Worm (Caenorhabditis elegans) whole organism, late embryonic: ENCODE data around the gene clec-48.

ENCODE experiments used
- C38D4.7 ChIP-seq: fragments of 200-800 bp; sonication (Bioruptor generic); optimal IDR thresholded peaks from 2 replicates; lab custom pipeline; 2018; ENCODE audit warnings: mild to moderate bottlenecking, missing genetic modification characterization, moderate library complexity, missing compliant biosample characterization
- F13H6.1 ChIP-seq: sonication (generic microtip); optimal IDR thresholded peaks from 2 replicates; lab custom pipeline; 2016; ENCODE audit warnings: missing genetic modification characterization, missing compliant biosample characterization
- K02D7.2 ChIP-seq: sonication (generic microtip); optimal IDR thresholded peaks from 2 replicates; lab custom pipeline; 2017; ENCODE audit warnings: mild to moderate bottlenecking, missing genetic modification characterization, missing compliant biosample characterization
- Y22D7AL.16 ChIP-seq: sonication (generic microtip); optimal IDR thresholded peaks from 2 replicates; lab custom pipeline; 2016; ENCODE audit warnings: missing genetic modification characterization, missing compliant biosample characterization
- ceh-18 ChIP-seq: sonication (generic microtip); optimal IDR thresholded peaks from 2 replicates; lab custom pipeline; 2016; ENCODE audit warnings: missing genetic modification characterization, missing compliant biosample characterization
- ceh-19 ChIP-seq: fragments of 200-800 bp; sonication (Bioruptor generic); optimal IDR thresholded peaks from 2 replicates; lab custom pipeline; 2018; ENCODE audit warnings: mild to moderate bottlenecking, missing genetic modification characterization, missing compliant biosample characterization
- ceh-22 ChIP-seq: sonication (generic microtip); optimal IDR thresholded peaks from 2 replicates; lab custom pipeline; 2017; ENCODE audit warnings: missing biosample characterization, missing genetic modification characterization
- ceh-24 ChIP-seq: sonication (generic microtip); optimal IDR thresholded peaks from 2 replicates; lab custom pipeline; 2016; ENCODE audit warnings: mild to moderate bottlenecking, missing genetic modification characterization, missing compliant biosample characterization
- che-1 ChIP-seq: sonication (generic microtip); optimal IDR thresholded peaks from 2 replicates; lab custom pipeline; 2016; ENCODE audit warnings: mild to moderate bottlenecking, missing genetic modification characterization, missing compliant biosample characterization
- dmd-4 ChIP-seq: sonication (generic microtip); optimal IDR thresholded peaks from 2 replicates; lab custom pipeline; 2016; ENCODE audit warnings: borderline replicate concordance, missing genetic modification characterization, missing compliant biosample characterization
- dve-1 ChIP-seq: sonication (generic microtip); optimal IDR thresholded peaks from 2 replicates; lab custom pipeline; 2017; ENCODE audit warnings: antibody characterized with exemption, mild to moderate bottlenecking, missing genetic modification characterization, missing compliant biosample characterization
- elt-4 ChIP-seq: sonication (generic microtip); optimal IDR thresholded peaks from 2 replicates; lab custom pipeline; 2016; ENCODE audit warnings: missing genetic modification characterization, missing compliant biosample characterization
- eyg-1 ChIP-seq: sonication (generic microtip); optimal IDR thresholded peaks from 2 replicates; lab custom pipeline; 2016; ENCODE audit warnings: missing genotype, missing genetic modification characterization, missing compliant biosample characterization
- fkh-6 ChIP-seq: sonication (generic microtip); optimal IDR thresholded peaks from 2 replicates; lab custom pipeline; 2016; ENCODE audit warnings: missing genetic modification characterization, missing compliant biosample characterization
- hlh-15 ChIP-seq: sonication (generic microtip); optimal IDR thresholded peaks from 2 replicates; lab custom pipeline; 2016; ENCODE audit warnings: missing genetic modification characterization, missing compliant biosample characterization
- hlh-30 ChIP-seq: sonication (generic microtip); optimal IDR thresholded peaks from 2 replicates; lab custom pipeline; 2017; ENCODE audit warnings: antibody characterized with exemption, missing genetic modification characterization, missing compliant biosample characterization; ENCODE audit not compliant: insufficient read depth
- hlh-6 ChIP-seq: sonication (generic microtip); optimal IDR thresholded peaks from 2 replicates; lab custom pipeline; 2016; ENCODE audit warnings: missing genotype, missing genetic modification characterization, missing compliant biosample characterization
- hlh-8 ChIP-seq: sonication (generic microtip); optimal IDR thresholded peaks from 2 replicates; lab custom pipeline; 2016; ENCODE audit warnings: missing genotype, missing genetic modification characterization, missing compliant biosample characterization
- lim-6 ChIP-seq: sonication (generic microtip); optimal IDR thresholded peaks from 2 replicates; lab custom pipeline; 2016; ENCODE audit warnings: missing genetic modification characterization, missing compliant biosample characterization
- lin-11 ChIP-seq: fragments of 200-800 bp; sonication (Bioruptor generic); optimal IDR thresholded peaks from 2 replicates; lab custom pipeline; 2018; ENCODE audit warnings: mild to moderate bottlenecking, missing genetic modification characterization, missing compliant biosample characterization
- mec-3 ChIP-seq: sonication (generic microtip); optimal IDR thresholded peaks from 2 replicates; lab custom pipeline; 2016; ENCODE audit warnings: borderline replicate concordance, missing genetic modification characterization, missing compliant biosample characterization
- nhr-11 ChIP-seq: fragments of 150-350 bp; optimal IDR thresholded peaks from 2 replicates; lab custom pipeline; 2014; ENCODE audit warnings: missing biosample characterization, missing genetic modification characterization
- npax-4 ChIP-seq: sonication (generic microtip); optimal IDR thresholded peaks from 2 replicates; lab custom pipeline; 2016; ENCODE audit warnings: missing genetic modification characterization, missing compliant biosample characterization
- odd-2 ChIP-seq: sonication (generic microtip); optimal IDR thresholded peaks from 2 replicates; lab custom pipeline; 2017; ENCODE audit warnings: antibody characterized with exemption, mild to moderate bottlenecking, missing genetic modification characterization, missing compliant biosample characterization
- pag-3 ChIP-seq: sonication (generic microtip); optimal IDR thresholded peaks from 2 replicates; lab custom pipeline; 2016; ENCODE audit warnings: missing compliant biosample characterization, missing genetic modification characterization, borderline replicate concordance
- pax-1 ChIP-seq: fragments of 150-350 bp; optimal IDR thresholded peaks from 2 replicates; lab custom pipeline; 2014; ENCODE audit warnings: missing biosample characterization, missing genetic modification characterization
- pha-2 ChIP-seq: sonication (generic microtip); optimal IDR thresholded peaks from 2 replicates; lab custom pipeline; 2017; ENCODE audit warnings: mild to moderate bottlenecking, missing genetic modification characterization, missing compliant biosample characterization
- pros-1 ChIP-seq: fragments of 150-350 bp; optimal IDR thresholded peaks from 2 replicates; lab custom pipeline; 2014; ENCODE audit warnings: missing biosample characterization, missing genetic modification reagents, missing genetic modification characterization
- rnt-1 ChIP-seq: sonication (generic microtip); optimal IDR thresholded peaks from 2 replicates; lab custom pipeline; 2016; ENCODE audit warnings: missing genetic modification characterization, missing compliant biosample characterization
- sox-2 ChIP-seq: fragments of 200-800 bp; sonication (Bioruptor generic); IDR thresholded peaks from 2 replicates; pipeline ENCODE4 v1.3.6; 2022; ENCODE audit warnings: missing genetic modification reagents, missing genetic modification characterization, missing compliant biosample characterization
- tbx-2 ChIP-seq: sonication (generic microtip); optimal IDR thresholded peaks from 2 replicates; lab custom pipeline; 2016; ENCODE audit warnings: missing genetic modification characterization, missing compliant biosample characterization
- ttx-3 ChIP-seq: sonication (generic microtip); optimal IDR thresholded peaks from 2 replicates; lab custom pipeline; 2016; ENCODE audit warnings: missing genetic modification reagents, missing genetic modification characterization, missing compliant biosample characterization
- unc-3 ChIP-seq, 2 experiments: fragments of 200-800 bp in 1 of 2; sonication (Bioruptor generic) in 1 of 2; sonication (generic microtip) in 1 of 2; conservative IDR thresholded peaks in 1 of 2; optimal IDR thresholded peaks in 1 of 2; 2 replicates each; pipeline versions ENCODE4 v1.3.6 to Lab custom; 2016 to 2022; ENCODE audit warnings: missing compliant biosample characterization in 2 of 2, missing genetic modification characterization in 2 of 2, missing genetic modification reagents in 1 of 2
- unc-55 ChIP-seq: sonication (generic microtip); optimal IDR thresholded peaks from 2 replicates; lab custom pipeline; 2017; ENCODE audit warnings: missing biosample characterization, missing genetic modification reagents, missing genetic modification characterization

Gene clec-48

ce11 chrV:18133177-18133576 is 24.6 kb upstream of the clec-48 start, which contains the start of gene Y37H2A.18:
TSS of gene Y37H2A.18 (minus strand) at chrV:18133277.
- TF ChIP-seq nhr-11 (tag; lab: Kevin White, UChicago) (no peak), tbx-2 (tag; lab: Kevin White, UChicago) (no peak), pag-3 (tag; lab: Kevin White, UChicago) (no peak), npax-4 (tag; lab: Kevin White, UChicago) (no peak), K02D7.2 (tag; lab: Kevin White, UChicago) (no peak), pax-1 (tag; lab: Kevin White, UChicago) (no peak), Y22D7AL.16 (tag; lab: Kevin White, UChicago) (no peak), fkh-6 (tag; lab: Kevin White, UChicago) (no peak), sox-2 (GFP tag; lab: Robert Waterston, UW) (no peak), elt-4 (tag; lab: Kevin White, UChicago) (no peak), lin-11 (no peak), unc-3 (GFP tag; conservative IDR thresholded peaks at IDR 0.05; lab: Robert Waterston, UW) (no peak), unc-3 (tag; optimal IDR thresholded peaks at IDR 0.05; lab: Kevin White, UChicago) (no peak), lim-6 (tag; lab: Kevin White, UChicago) (no peak), pros-1 (tag; lab: Kevin White, UChicago) (no peak)

ce11 chrV:18134378-18134777 is 23.4 kb upstream of the clec-48 start, which contains the start of gene Y37H2A.7:
TSS of gene Y37H2A.7 (minus strand) at chrV:18134478.
- no peak for TF ChIP-seq fkh-6 (tag; lab: Kevin White, UChicago)
- no peak for TF ChIP-seq pha-2 (tag; lab: Kevin White, UChicago)
- no peak for TF ChIP-seq dmd-4 (tag; lab: Kevin White, UChicago)
- TF ChIP-seq hlh-8 (tag; lab: Kevin White, UChicago): no peak
- TF ChIP-seq dve-1 (tag; lab: Kevin White, UChicago): no peak
- TF ChIP-seq ceh-24 (tag; lab: Kevin White, UChicago): no peak
- no peak for TF ChIP-seq ceh-22 (tag; lab: Kevin White, UChicago)
- no peak for TF ChIP-seq pax-1 (tag; lab: Kevin White, UChicago)
- TF ChIP-seq C38D4.7 (GFP tag; lab: Kevin White, UChicago): no peak
- TF ChIP-seq ttx-3 (tag; lab: Kevin White, UChicago): no peak
- TF ChIP-seq che-1 (tag; lab: Kevin White, UChicago): no peak
- no peak for TF ChIP-seq lin-11
- no peak for TF ChIP-seq hlh-30 (tag; lab: Kevin White, UChicago)
- no peak for TF ChIP-seq tbx-2 (tag; lab: Kevin White, UChicago)
- TF ChIP-seq, all 69 proteins: peak for 0

ce11 chrV:18137679-18138078 is 20.1 kb upstream of the clec-48 start:
- TF ChIP-seq ceh-18 (no peak), hlh-6 (tag; lab: Kevin White, UChicago) (no peak), odd-2 (tag; lab: Kevin White, UChicago) (no peak), ceh-24 (tag; lab: Kevin White, UChicago) (no peak), unc-3 (GFP tag; conservative IDR thresholded peaks at IDR 0.05; lab: Robert Waterston, UW) (no peak), unc-3 (tag; optimal IDR thresholded peaks at IDR 0.05; lab: Kevin White, UChicago) (no peak), ceh-19 (GFP tag; lab: Kevin White, UChicago) (no peak), F13H6.1 (no peak), rnt-1 (tag; lab: Kevin White, UChicago) (no peak), mec-3 (no peak)
- TF ChIP-seq, all 69 proteins: peak for 0

- TF ChIP-seq unc-55 (GFP tag; lab: Kevin White, UChicago) (no peak), mec-3 (no peak)
Observed at ce11 chrV:18138695-18139094, 19.1 kb upstream of the clec-48 start, which contains the start of gene Y37H2A.10. TSS of gene Y37H2A.10 (plus strand) at chrV:18138995.

ce11 chrV:18141161-18141560 is 16.7 kb upstream of the clec-48 start, which contains the start of gene Y37H2A.11:
TSS of gene Y37H2A.11 (plus strand) at chrV:18141461.
- TF ChIP-seq pha-2 (tag; lab: Kevin White, UChicago): no peak
- no peak for TF ChIP-seq hlh-15 (tag; lab: Kevin White, UChicago)
- TF ChIP-seq eyg-1 (tag; lab: Kevin White, UChicago): no peak
- no peak for TF ChIP-seq hlh-6 (tag; lab: Kevin White, UChicago)
